Worm (Caenorhabditis elegans): Measurements from ENCODE around the gene C16C8.14.
"Not testable (repeated sequence)": the region's sequence is repeated elsewhere in the genome, so short reads cannot be mapped to it uniquely, and the experiment has no call there.

ce11 chrII:3490797-3491196, 41.2 kb downstream of the C16C8.14 start, which contains the start of gene fbxb-112:
- TF ChIP-seq fkh-10 (GFP tag; optimal IDR thresholded peaks at IDR 0.05); ama-1 (optimal IDR thresholded peaks at IDR 0.05); dmd-4 (tag; optimal IDR thresholded peaks at IDR 0.05; ENCODE audit: borderline replicate concordance); elt-2 (tag; optimal IDR thresholded peaks at IDR 0.05); pag-3 (tag; optimal IDR thresholded peaks at IDR 0.05; ENCODE audit: borderline replicate concordance); che-1 (tag; optimal IDR thresholded peaks at IDR 0.05); hlh-15 (tag; optimal IDR thresholded peaks at IDR 0.05); Y22D7AL.16 (tag; optimal IDR thresholded peaks at IDR 0.05); eyg-1 (tag; optimal IDR thresholded peaks at IDR 0.05); rnt-1 (tag; optimal IDR thresholded peaks at IDR 0.05); elt-4 (tag; optimal IDR thresholded peaks at IDR 0.05); lin-11 (tag; optimal IDR thresholded peaks at IDR 0.05); tbx-2 (tag; optimal IDR thresholded peaks at IDR 0.05); nfya-1 (tag; optimal IDR thresholded peaks at IDR 0.05): not testable (repeated sequence)
